Worm (Caenorhabditis elegans) whole organism, L3 larva: ENCODE data around the gene vps-33.2.

ENCODE experiments used
- egl-27 ChIP-seq: sonication (generic microtip); optimal IDR thresholded peaks from 4 replicates; lab custom pipeline; 2017; ENCODE audit warnings: missing biosample characterization, missing genetic modification reagents, missing genetic modification characterization
- egl-5 ChIP-seq: fragments of 150-350 bp; optimal IDR thresholded peaks from 2 replicates; lab custom pipeline; 2017; ENCODE audit warnings: missing biosample characterization, missing genetic modification reagents, missing genetic modification characterization, inconsistent platforms
- elt-1 ChIP-seq: fragments of 150-350 bp; optimal IDR thresholded peaks from 2 replicates; lab custom pipeline; 2014; ENCODE audit warnings: missing biosample characterization, missing genetic modification characterization
- mml-1 ChIP-seq: fragments of 150-350 bp; sonication (generic microtip); optimal IDR thresholded peaks from 3 replicates; lab custom pipeline; 2014; ENCODE audit warnings: missing biosample characterization, missing genetic modification characterization
- nhr-11 ChIP-seq: fragments of 150-350 bp; optimal IDR thresholded peaks from 2 replicates; lab custom pipeline; 2014; ENCODE audit warnings: missing biosample characterization, missing genetic modification characterization
- nhr-237 ChIP-seq: fragments of 150-350 bp; optimal IDR thresholded peaks from 2 replicates; lab custom pipeline; 2014; ENCODE audit warnings: missing biosample characterization, missing genetic modification characterization
- tbx-2 ChIP-seq: sonication (generic microtip); optimal IDR thresholded peaks from 2 replicates; lab custom pipeline; 2016; ENCODE audit warnings: mild to moderate bottlenecking, missing genetic modification characterization, missing compliant biosample characterization
- zag-1 ChIP-seq: fragments of 150-350 bp; optimal IDR thresholded peaks from 2 replicates; lab custom pipeline; 2014; ENCODE audit warnings: missing biosample characterization, missing genetic modification characterization
- ztf-11 ChIP-seq: fragments of 150-350 bp; optimal IDR thresholded peaks from 2 replicates; lab custom pipeline; 2014; ENCODE audit warnings: missing biosample characterization, missing genetic modification characterization
- ztf-4 ChIP-seq: fragments of 150-350 bp; optimal IDR thresholded peaks from 2 replicates; lab custom pipeline; 2014; ENCODE audit warnings: missing biosample characterization, missing genetic modification characterization

ce11 chrII:6591000-6591399, 10.0 kb upstream of the vps-33.2 start:
- TF ChIP-seq ztf-4 (no peak), ztf-11 (tag; lab: Kevin White, UChicago) (no peak), tbx-2 (tag; lab: Kevin White, UChicago) (no peak), zag-1 (tag; lab: Kevin White, UChicago) (no peak), egl-27 (tag; lab: Kevin White, UChicago) (no peak), mml-1 (tag; lab: Kevin White, UChicago) (no peak), elt-1 (tag; lab: Kevin White, UChicago) (no peak), nhr-11 (tag; lab: Kevin White, UChicago) (no peak), egl-5 (tag; lab: Kevin White, UChicago) (no peak), nhr-237 (tag; lab: Kevin White, UChicago) (no peak)
